Worm (Caenorhabditis elegans): ENCODE results near the gene F14D7.8.
A peak's percentile ranks its signal among the peaks of the same experiment; 100 is the strongest.

The F14D7.8 gene

DNA sequence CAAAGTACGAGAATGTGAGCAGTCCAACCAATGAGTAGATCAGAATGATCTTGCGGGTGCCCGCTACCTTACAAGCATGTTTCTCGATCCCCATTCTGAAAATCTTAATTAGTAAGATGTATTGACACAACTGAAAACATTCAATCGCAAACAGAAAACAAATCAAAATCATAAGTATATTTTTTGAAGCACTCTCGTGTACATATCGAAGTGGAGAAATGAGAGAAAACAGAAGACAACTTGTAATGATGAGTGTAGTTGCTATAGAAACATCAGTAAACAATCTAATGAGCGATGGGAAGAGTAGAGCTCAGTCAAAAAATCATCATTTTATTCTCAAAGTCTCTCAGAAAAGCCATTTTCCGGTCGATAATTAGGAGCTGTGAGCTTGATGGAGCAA lies at the start of gene F14D7.8:
F14D7.8 (minus strand) TSS at position 101 of the 400 bp plus-strand sequence.
- TF ChIP-seq aly-1 (tag; optimal IDR thresholded peaks at IDR 0.05) (no peak), ets-7 (tag; optimal IDR thresholded peaks at IDR 0.05) (no peak), scrt-1 (GFP tag; IDR thresholded peaks at IDR 0.05) (no peak), pes-1 (GFP tag; IDR thresholded peaks at IDR 0.05) (no peak), tbx-37 (GFP tag; conservative IDR thresholded peaks at IDR 0.05) (no peak), ceh-36 (tag; optimal IDR thresholded peaks at IDR 0.05) (no peak), hnd-1 (tag; optimal IDR thresholded peaks at IDR 0.05) (no peak), sea-1 (GFP tag; conservative IDR thresholded peaks at IDR 0.05) (no peak), hmbx-1 (tag; optimal IDR thresholded peaks at IDR 0.05) (no peak), tra-4 (tag; optimal IDR thresholded peaks at IDR 0.05) (no peak), hmg-4 (GFP tag; optimal IDR thresholded peaks at IDR 0.05) (no peak), B0310.2 (tag; optimal IDR thresholded peaks at IDR 0.05) (no peak), ceh-13 (GFP tag; optimal IDR thresholded peaks at IDR 0.05) (no peak), ama-1 (optimal IDR thresholded peaks at IDR 0.05) (no peak), flt-1 (GFP tag; IDR thresholded peaks at IDR 0.05) (no peak), tbx-11 (GFP tag; IDR thresholded peaks at IDR 0.05) (no peak), F13C5.2 (tag; optimal IDR thresholded peaks at IDR 0.05) (no peak)

DNA sequence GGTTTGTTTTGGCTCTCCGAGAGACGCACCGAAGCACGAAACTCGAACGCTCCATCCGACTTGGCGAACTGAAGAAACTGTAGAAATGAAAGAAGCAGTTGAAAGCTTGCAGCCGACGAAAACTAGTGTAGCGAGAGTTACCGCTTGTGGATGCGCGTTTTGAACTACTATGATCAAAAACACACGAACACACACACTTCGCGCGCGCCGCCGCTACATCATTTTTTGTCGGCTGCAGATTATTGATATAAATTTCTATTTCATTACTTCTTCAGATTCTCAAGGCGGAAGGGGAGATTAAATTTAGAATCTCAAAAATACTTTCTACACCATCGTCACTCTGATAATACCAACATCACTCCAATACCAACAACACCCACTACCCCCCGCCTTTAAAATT lies 49.4 kb upstream of the F14D7.8 start:
- no peak for TF ChIP-seq tra-4 (tag; optimal IDR thresholded peaks at IDR 0.05)
- TF ChIP-seq ceh-36 (tag; optimal IDR thresholded peaks at IDR 0.05) = no peak
- TF ChIP-seq hmbx-1 (tag; optimal IDR thresholded peaks at IDR 0.05) = no peak
- TF ChIP-seq tbx-37 (GFP tag; conservative IDR thresholded peaks at IDR 0.05) = no peak
- TF ChIP-seq flt-1 (GFP tag; IDR thresholded peaks at IDR 0.05) = no peak
- no peak for TF ChIP-seq B0310.2 (tag; optimal IDR thresholded peaks at IDR 0.05)
- no peak for TF ChIP-seq ceh-13 (GFP tag; optimal IDR thresholded peaks at IDR 0.05)
- TF ChIP-seq ets-7 (tag; optimal IDR thresholded peaks at IDR 0.05) = no peak

DNA sequence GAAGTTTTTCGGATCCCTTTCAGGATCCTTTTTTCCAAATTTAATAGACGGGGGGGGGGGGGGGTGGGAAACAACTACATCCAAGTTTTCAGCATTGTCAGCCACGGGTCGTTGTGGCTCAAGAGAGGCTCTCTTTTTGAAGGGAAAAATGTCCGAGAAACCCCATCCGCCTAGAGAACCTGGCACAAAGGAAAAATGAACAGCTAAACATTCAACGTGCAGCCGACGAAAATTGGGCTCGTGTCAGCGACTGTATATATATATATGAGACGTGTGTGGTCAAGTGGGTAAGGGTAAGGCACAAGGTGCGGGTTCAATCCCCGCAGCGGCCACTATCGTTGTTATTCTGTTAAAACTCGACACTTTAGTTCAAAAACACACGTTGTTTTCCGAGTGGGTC lies 46.0 kb upstream of the F14D7.8 start, which contains the start of gene Y49A3A.4:
Y49A3A.4 (minus strand) TSS at position 314 of the 400 bp plus-strand sequence.
- TF ChIP-seq hmg-4 (GFP tag; optimal IDR thresholded peaks at IDR 0.05) (no peak), aly-1 (tag; optimal IDR thresholded peaks at IDR 0.05) (no peak), ama-1 (optimal IDR thresholded peaks at IDR 0.05) (no peak), B0310.2 (tag; optimal IDR thresholded peaks at IDR 0.05) (no peak), flt-1 (GFP tag; IDR thresholded peaks at IDR 0.05) (no peak), ceh-36 (tag; optimal IDR thresholded peaks at IDR 0.05) (no peak), hnd-1 (tag; optimal IDR thresholded peaks at IDR 0.05) (no peak), sea-1 (GFP tag; conservative IDR thresholded peaks at IDR 0.05) (no peak), ceh-13 (GFP tag; optimal IDR thresholded peaks at IDR 0.05) (no peak), ets-7 (tag; optimal IDR thresholded peaks at IDR 0.05) (no peak), tbx-37 (GFP tag; conservative IDR thresholded peaks at IDR 0.05) (no peak), F13C5.2 (tag; optimal IDR thresholded peaks at IDR 0.05) (no peak), tbx-11 (GFP tag; IDR thresholded peaks at IDR 0.05) (no peak)

DNA sequence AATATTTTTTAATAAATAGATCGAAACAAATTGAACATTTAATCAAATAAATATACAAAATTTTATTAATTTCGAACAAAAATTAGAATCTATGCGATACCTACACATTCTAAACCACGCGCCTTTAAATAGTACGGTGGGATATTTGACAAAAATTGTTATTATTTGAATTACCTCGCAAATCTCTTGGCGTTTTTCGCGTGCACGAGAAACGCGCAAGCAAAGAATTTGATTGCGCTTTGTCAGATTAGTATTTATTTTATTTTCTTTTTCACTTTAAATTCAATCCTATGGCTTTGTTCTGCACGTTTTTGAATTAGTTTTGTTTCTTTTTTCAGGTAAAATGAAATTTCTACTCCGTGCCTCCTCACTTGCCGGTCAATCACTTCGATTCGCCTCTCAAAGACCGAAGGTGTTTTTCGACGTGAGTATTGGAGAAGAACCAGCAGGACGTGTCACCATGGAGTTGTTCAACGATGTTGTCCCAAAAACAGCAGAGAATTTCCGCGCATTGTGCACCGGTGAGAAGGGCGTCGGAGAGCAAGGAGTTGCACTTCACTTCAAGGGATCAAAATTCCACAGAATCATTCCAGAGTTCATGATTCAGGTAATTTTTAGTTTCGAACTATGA lies 43.3 kb upstream of the F14D7.8 start, which contains the start of gene cyn-1:
cyn-1 (plus strand) TSS at position 339 of the 631 bp plus-strand sequence.
- TF ChIP-seq tra-4 (tag; optimal IDR thresholded peaks at IDR 0.05) (no peak), sea-1 (GFP tag; conservative IDR thresholded peaks at IDR 0.05) (no peak), hmg-4 (GFP tag; optimal IDR thresholded peaks at IDR 0.05) (no peak), pes-1 (GFP tag; IDR thresholded peaks at IDR 0.05) (0 out of 2 replicates have a peak, but pooled peaks have one; percentile 36), ets-7 (tag; optimal IDR thresholded peaks at IDR 0.05) (no peak), ceh-36 (tag; optimal IDR thresholded peaks at IDR 0.05) (no peak), aly-1 (tag; optimal IDR thresholded peaks at IDR 0.05) (no peak), ama-1 (optimal IDR thresholded peaks at IDR 0.05) (no peak), B0310.2 (tag; optimal IDR thresholded peaks at IDR 0.05) (no peak), hmbx-1 (tag; optimal IDR thresholded peaks at IDR 0.05) (no peak), flt-1 (GFP tag; IDR thresholded peaks at IDR 0.05) (no peak), F13C5.2 (tag; optimal IDR thresholded peaks at IDR 0.05) (peak; percentile 61), ceh-13 (GFP tag; optimal IDR thresholded peaks at IDR 0.05) (no peak)

DNA sequence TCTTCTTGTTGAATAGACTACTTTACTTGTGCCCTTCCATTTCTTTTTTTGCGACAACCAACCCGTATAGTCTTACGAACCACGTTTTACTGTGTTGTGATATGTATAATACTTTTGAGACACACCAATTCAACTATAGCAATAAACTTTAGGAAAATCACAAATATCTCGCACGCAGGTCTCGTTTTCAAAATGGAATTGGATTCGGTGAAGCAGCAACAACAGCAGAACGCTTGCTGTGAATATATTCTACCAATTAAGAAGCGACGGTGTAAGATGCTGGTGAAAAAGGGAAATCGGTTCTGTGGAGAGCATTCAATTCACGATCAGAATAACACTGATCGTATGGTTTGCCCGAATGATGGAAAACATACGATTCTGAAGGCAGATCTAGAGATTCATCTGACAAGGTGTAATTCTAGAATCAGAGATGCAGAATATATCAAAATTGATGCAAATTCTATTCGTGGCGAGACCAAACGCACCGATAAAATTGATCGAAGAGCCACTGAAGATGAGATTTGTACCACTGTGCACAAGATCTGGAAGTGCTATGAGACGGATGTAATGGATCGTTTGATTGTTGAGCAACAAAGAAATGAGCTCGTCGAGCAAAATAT lies 41.8 kb upstream of the F14D7.8 start, which contains the start of gene Y49A3A.3:
Y49A3A.3 (plus strand) TSS at position 153 of the 620 bp plus-strand sequence.
- TF ChIP-seq ama-1 (optimal IDR thresholded peaks at IDR 0.05) = peak; percentile 52
- peak; percentile 9 for TF ChIP-seq aly-1 (tag; optimal IDR thresholded peaks at IDR 0.05)
- TF ChIP-seq B0310.2 (tag; optimal IDR thresholded peaks at IDR 0.05) = no peak
- TF ChIP-seq pes-1 (GFP tag; IDR thresholded peaks at IDR 0.05) = no peak

DNA sequence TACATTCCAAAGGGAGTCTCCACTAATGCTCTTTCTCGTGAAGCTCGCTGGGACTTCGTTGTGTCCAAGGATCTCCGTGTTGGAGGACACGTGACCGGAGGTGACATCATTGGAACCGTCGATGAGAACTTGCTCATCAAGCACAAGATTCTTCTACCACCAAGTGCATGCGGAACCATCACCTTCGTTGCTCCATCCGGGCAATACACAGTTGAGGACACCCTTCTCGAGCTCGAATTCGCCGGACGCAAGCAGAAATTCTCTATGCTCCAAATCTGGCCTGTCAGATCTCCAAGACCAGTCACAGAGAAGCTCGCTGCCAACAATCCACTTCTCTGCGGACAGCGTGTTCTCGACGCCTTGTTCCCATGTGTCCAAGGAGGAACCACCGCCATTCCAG lies 39.4 kb upstream of the F14D7.8 start:
- no peak for TF ChIP-seq tbx-37 (GFP tag; conservative IDR thresholded peaks at IDR 0.05)
- TF ChIP-seq sea-1 (GFP tag; conservative IDR thresholded peaks at IDR 0.05) = no peak
- TF ChIP-seq B0310.2 (tag; optimal IDR thresholded peaks at IDR 0.05) = no peak
- TF ChIP-seq hmbx-1 (tag; optimal IDR thresholded peaks at IDR 0.05) = no peak
- TF ChIP-seq hmg-4 (GFP tag; optimal IDR thresholded peaks at IDR 0.05) = no peak
- TF ChIP-seq tra-4 (tag; optimal IDR thresholded peaks at IDR 0.05) = no peak
- no peak for TF ChIP-seq pes-1 (GFP tag; IDR thresholded peaks at IDR 0.05)
- TF ChIP-seq tbx-11 (GFP tag; IDR thresholded peaks at IDR 0.05) = no peak
- no peak for TF ChIP-seq aly-1 (tag; optimal IDR thresholded peaks at IDR 0.05)
- TF ChIP-seq ceh-13 (GFP tag; optimal IDR thresholded peaks at IDR 0.05) = no peak
- TF ChIP-seq ama-1 (optimal IDR thresholded peaks at IDR 0.05) = no peak
- no peak for TF ChIP-seq ceh-36 (tag; optimal IDR thresholded peaks at IDR 0.05)
- no peak for TF ChIP-seq F13C5.2 (tag; optimal IDR thresholded peaks at IDR 0.05)
- no peak for TF ChIP-seq scrt-1 (GFP tag; IDR thresholded peaks at IDR 0.05)
- no peak for TF ChIP-seq flt-1 (GFP tag; IDR thresholded peaks at IDR 0.05)
- TF ChIP-seq hnd-1 (tag; optimal IDR thresholded peaks at IDR 0.05) = no peak
- no peak for TF ChIP-seq ets-7 (tag; optimal IDR thresholded peaks at IDR 0.05)

DNA sequence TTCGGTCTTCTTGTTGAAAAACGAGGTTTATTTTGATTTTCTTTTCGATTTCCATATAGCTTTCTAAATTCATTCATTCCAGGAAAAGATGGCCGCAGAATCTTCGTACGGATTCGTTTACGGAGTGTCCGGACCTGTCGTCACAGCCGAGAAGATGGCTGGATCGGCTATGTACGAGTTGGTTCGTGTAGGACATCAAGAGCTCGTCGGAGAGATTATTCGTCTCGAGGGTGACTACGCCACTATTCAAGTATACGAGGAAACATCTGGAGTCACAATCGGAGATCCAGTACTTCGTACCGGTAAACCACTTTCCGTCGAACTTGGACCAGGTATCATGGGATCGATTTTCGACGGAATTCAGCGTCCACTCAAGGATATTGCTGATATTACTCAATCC lies 39.0 kb upstream of the F14D7.8 start, which contains the start of gene vha-13:
vha-13 (plus strand) TSS at position 81 of the 400 bp plus-strand sequence.
- no peak for TF ChIP-seq pes-1 (GFP tag; IDR thresholded peaks at IDR 0.05)
- TF ChIP-seq F13C5.2 (tag; optimal IDR thresholded peaks at IDR 0.05) = no peak
- no peak for TF ChIP-seq aly-1 (tag; optimal IDR thresholded peaks at IDR 0.05)
- no peak for TF ChIP-seq ets-7 (tag; optimal IDR thresholded peaks at IDR 0.05)
- no peak for TF ChIP-seq B0310.2 (tag; optimal IDR thresholded peaks at IDR 0.05)
- TF ChIP-seq hnd-1 (tag; optimal IDR thresholded peaks at IDR 0.05) = no peak
- no peak for TF ChIP-seq ceh-36 (tag; optimal IDR thresholded peaks at IDR 0.05)
- TF ChIP-seq scrt-1 (GFP tag; IDR thresholded peaks at IDR 0.05) = no peak
